Worm (Caenorhabditis elegans) whole organism, midembryonic: ENCODE results near the gene ptc-3.

Source experiments
- T22C8.4 ChIP-seq: fragments of 200-800 bp; sonication (Bioruptor generic); IDR thresholded peaks from 2 replicates; pipeline ENCODE4 v1.3.6; 2022; ENCODE audit warnings: missing genetic modification characterization, missing compliant biosample characterization
- flt-1 ChIP-seq: fragments of 200-800 bp; sonication (Bioruptor generic); IDR thresholded peaks from 2 replicates; pipeline ENCODE4 v1.3.6; 2022; ENCODE audit warnings: missing genetic modification characterization, missing compliant biosample characterization
- klf-2 ChIP-seq: fragments of 200-800 bp; sonication (Bioruptor generic); conservative IDR thresholded peaks from 2 replicates; pipeline ENCODE4 v1.3.6; 2022; ENCODE audit warnings: missing genetic modification reagents, missing genetic modification characterization, missing compliant biosample characterization

DNA sequence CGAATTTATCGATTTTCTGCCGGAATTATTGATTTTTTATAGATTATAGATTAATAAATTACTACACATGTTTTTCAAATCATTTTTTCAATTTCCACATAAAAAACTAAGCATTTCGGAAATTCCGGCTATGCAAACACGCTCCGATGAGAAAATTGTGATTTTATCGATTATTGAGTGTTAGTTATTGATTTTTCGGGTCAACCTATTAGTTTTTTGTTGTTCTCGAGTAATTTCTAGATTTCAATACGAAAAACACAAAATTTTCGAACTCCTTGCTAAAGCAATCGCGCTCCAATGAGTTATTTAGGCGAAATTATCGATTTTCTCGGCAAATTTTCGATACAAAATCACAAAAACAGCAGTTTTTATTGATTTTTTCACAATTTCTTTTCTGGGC lies 57.0 kb downstream of the ptc-3 start:
- no peak for TF ChIP-seq flt-1 (GFP tag; lab: Robert Waterston, UW)
- TF ChIP-seq klf-2: no peak
- TF ChIP-seq T22C8.4 (GFP tag; lab: Robert Waterston, UW): no peak
